Fruit fly (Drosophila melanogaster) whole organism, embryonic: ENCODE measurements around the gene CG12398.

Source experiments
- CG33213 ChIP-seq: fragments of 200-800 bp; sonication (Bioruptor generic); optimal IDR thresholded peaks from 3 replicates; lab custom pipeline; 2016; ENCODE audit warnings: missing biosample characterization, missing genetic modification characterization
- Pdp1 ChIP-seq, 2 experiments: fragments of 200-800 bp; sonication (Bioruptor generic); optimal IDR thresholded peaks; 3 replicates each; lab custom pipeline; 2016; ENCODE audit warnings: missing biosample characterization in 2 of 2, missing genetic modification characterization in 2 of 2, mild to moderate bottlenecking in 1 of 2, moderate library complexity in 1 of 2
- Rx ChIP-seq: fragments of 200-800 bp; sonication (Bioruptor generic); IDR thresholded peaks from 2 replicates; pipeline ENCODE4 v1.3.6; 2022; ENCODE audit warnings: missing biosample characterization, missing genetic modification characterization
- insv ChIP-seq, 2 experiments: fragments of 200-800 bp; sonication (Bioruptor generic); optimal IDR thresholded peaks; 3 replicates each; lab custom pipeline; 2016 to 2018; ENCODE audit warnings: missing biosample characterization in 2 of 2, missing genetic modification characterization in 2 of 2
- zfh1 ChIP-seq: fragments of 200-800 bp; sonication (Bioruptor generic); IDR thresholded peaks from 3 replicates; pipeline ENCODE4 v1.3.6; 2022; ENCODE audit warnings: missing biosample characterization, missing genetic modification characterization

DNA sequence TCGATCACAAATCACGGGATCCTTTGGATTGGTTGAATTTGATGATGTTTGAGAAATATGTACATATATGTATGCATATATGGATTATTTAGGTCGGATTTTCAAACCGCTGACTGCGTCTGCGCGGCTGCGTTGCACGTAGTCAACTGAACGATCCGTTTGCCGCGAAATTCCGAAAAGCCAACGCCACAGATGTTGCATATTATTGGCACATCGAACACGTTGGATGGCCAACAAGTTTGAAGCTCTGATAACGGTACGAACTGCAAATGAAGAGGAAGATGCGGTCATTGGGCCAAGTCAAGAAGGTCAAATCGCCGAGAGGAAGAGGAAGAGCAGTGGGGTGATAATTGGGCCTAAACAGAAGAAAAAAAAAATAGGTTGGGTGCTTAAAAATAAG lies 42.6 kb downstream of the CG12398 start, which contains the start of gene CG9518:
- TF ChIP-seq Pdp1 (GFP tag; optimal IDR thresholded peaks at IDR 0.05; lab: Kevin White, UChicago) (no peak), zfh1 (GFP tag; lab: Robert Waterston, UW) (no peak), insv (GFP tag; optimal IDR thresholded peaks at IDR 0.05; lab: Kevin White, UChicago) (no peak), Rx (GFP tag; lab: Robert Waterston, UW) (no peak), CG33213 (GFP tag; lab: Kevin White, UChicago) (no peak)
